Fruit fly (Drosophila melanogaster): ENCODE data around the gene CG7872.

CG7872 gene

dm6 chrX:15532062-15532461 lies 45.9 kb upstream of the CG7872 start (continued):
- TF ChIP-seq pros (GFP tag; optimal IDR thresholded peaks at IDR 0.05) (no peak), CG7928 (GFP tag; optimal IDR thresholded peaks at IDR 0.05) (no peak), CG10321 (GFP tag; IDR thresholded peaks at IDR 0.05) (no peak), caup (GFP tag; optimal IDR thresholded peaks at IDR 0.05; ENCODE audit: severe bottlenecking) (peak; percentile 21), fd64A (GFP tag; optimal IDR thresholded peaks at IDR 0.05) (no peak), CG1792 (GFP tag; optimal IDR thresholded peaks at IDR 0.05) (no peak), CG8359 (GFP tag; optimal IDR thresholded peaks at IDR 0.05; ENCODE audit: borderline replicate concordance) (no peak), chif (GFP tag; optimal IDR thresholded peaks at IDR 0.05) (peak; percentile 0 to 17), Mad (GFP tag; optimal IDR thresholded peaks at IDR 0.05) (no peak), amos (GFP tag; IDR thresholded peaks at IDR 0.05; ENCODE audit: partially characterized antibody) (no peak), CG14050 (GFP tag; IDR thresholded peaks at IDR 0.05) (peak; percentile 20; the same call in 2 of the 3 replicates), CG9727 (GFP tag; optimal IDR thresholded peaks at IDR 0.05) (no peak), mld (GFP tag; IDR thresholded peaks at IDR 0.05; ENCODE audit: partially characterized antibody) (no peak), CG17802 (tag; optimal IDR thresholded peaks at IDR 0.05) (no peak), schlank (tag; optimal IDR thresholded peaks at IDR 0.05) (no peak), CG5180 (GFP tag; optimal IDR thresholded peaks at IDR 0.05) (no peak), Scr (GFP tag; IDR thresholded peaks at IDR 0.05; ENCODE audit: partially characterized antibody) (no peak), ftz-f1 (GFP tag; optimal IDR thresholded peaks at IDR 0.05) (no peak), gro (GFP tag; optimal IDR thresholded peaks at IDR 0.05) (no peak), bowl (GFP tag; IDR thresholded peaks at IDR 0.05) (no peak), bbx (GFP tag; IDR thresholded peaks at IDR 0.05; ENCODE audit: partially characterized antibody) (no peak), Optix (GFP tag; IDR thresholded peaks at IDR 0.05) (no peak), CG31388 (GFP tag; optimal IDR thresholded peaks at IDR 0.05) (no peak), Asciz (GFP tag; optimal IDR thresholded peaks at IDR 0.05) (no peak), sens (GFP tag) (peak; percentile 86), CG18619 (GFP tag; optimal IDR thresholded peaks at IDR 0.05) (no peak), CG17568 (GFP tag; optimal IDR thresholded peaks at IDR 0.05) (no peak), Mes4 (GFP tag; optimal IDR thresholded peaks at IDR 0.05) (no peak), Hr39 (optimal IDR thresholded peaks at IDR 0.05) (no peak), Elba2 (GFP tag; optimal IDR thresholded peaks at IDR 0.05) (no peak), knrl (GFP tag; IDR thresholded peaks at IDR 0.05; ENCODE audit: partially characterized antibody) (no peak), Bgb (GFP tag; IDR thresholded peaks at IDR 0.05; ENCODE audit: partially characterized antibody) (no peak), so (GFP tag; IDR thresholded peaks at IDR 0.05) (no peak), CG17385 (GFP tag; optimal IDR thresholded peaks at IDR 0.05) (peak; percentile 26), CG3407 (GFP tag; optimal IDR thresholded peaks at IDR 0.05) (no peak), slp2 (GFP tag; optimal IDR thresholded peaks at IDR 0.05) (no peak), Adf1 (GFP tag; IDR thresholded peaks at IDR 0.05) (no peak), MESR4 (GFP tag; optimal IDR thresholded peaks at IDR 0.05) (no peak), CG16779 (GFP tag; IDR thresholded peaks at IDR 0.05) (no peak), CG10543 (GFP tag; optimal IDR thresholded peaks at IDR 0.05) (no peak), Atf6 (GFP tag; IDR thresholded peaks at IDR 0.05) (no peak), exex (tag; optimal IDR thresholded peaks at IDR 0.05) (no peak), CG4730 (GFP tag; IDR thresholded peaks at IDR 0.05) (0 out of 2 replicates have a peak, but pooled peaks have one; percentile 23), inv (GFP tag; IDR thresholded peaks at IDR 0.05; ENCODE audit: partially characterized antibody) (no peak), dmrt11E (tag; optimal IDR thresholded peaks at IDR 0.05) (no peak), lbe (GFP tag; optimal IDR thresholded peaks at IDR 0.05) (no peak), ems (GFP tag; optimal IDR thresholded peaks at IDR 0.05) (no peak), MBD-R2 (GFP tag; IDR thresholded peaks at IDR 0.05) (peak; percentile 26; the same call in 1 of the 2 replicates), CG12071 (GFP tag; optimal IDR thresholded peaks at IDR 0.05) (peak; percentile 17), hkb (optimal IDR thresholded peaks at IDR 0.05) (no peak), hkb (GFP tag; IDR thresholded peaks at IDR 0.05) (peak; percentile 52)

All from whole organism, embryonic.